Worm (Caenorhabditis elegans): Measurements from ENCODE around the gene C13G5.2.

The C13G5.2 gene

ce11 chrIII:8578381-8578780 is 39.9 kb downstream of the C13G5.2 start:
- TF ChIP-seq zip-11 (GFP tag; IDR thresholded peaks at IDR 0.05) (no peak), F10B5.3 (tag; optimal IDR thresholded peaks at IDR 0.05) (no peak), lir-3 (tag; optimal IDR thresholded peaks at IDR 0.05) (no peak), unc-62 (GFP tag; optimal IDR thresholded peaks at IDR 0.05 in 1 of 2) (peak in 1 of 2 experiments; percentile 83), unc-62 (tag; optimal IDR thresholded peaks at IDR 0.05) (no peak), aha-1 (tag) (peak; percentile 5)

ce11 chrIII:8577534-8577933 is 40.7 kb downstream of the C13G5.2 start:
- TF ChIP-seq ces-1 (GFP tag; optimal IDR thresholded peaks at IDR 0.05): no peak
- no peak for TF ChIP-seq fos-1 (tag; optimal IDR thresholded peaks at IDR 0.05)
- TF ChIP-seq aha-1 (tag): no peak
- TF ChIP-seq zip-2 (tag; optimal IDR thresholded peaks at IDR 0.05): no peak
- TF ChIP-seq zip-11 (GFP tag; IDR thresholded peaks at IDR 0.05): no peak
- no peak for TF ChIP-seq dmd-8 (GFP tag; IDR thresholded peaks at IDR 0.05)
- TF ChIP-seq ceh-28 (tag; optimal IDR thresholded peaks at IDR 0.05): no peak

- peak; percentile 67 for TF ChIP-seq aha-1 (tag)
- TF ChIP-seq zip-11 (GFP tag; IDR thresholded peaks at IDR 0.05): no peak
- TF ChIP-seq ZK337.2 (GFP tag; IDR thresholded peaks at IDR 0.05): no peak
- TF ChIP-seq madf-5 (GFP tag; IDR thresholded peaks at IDR 0.05): no peak
- no peak for TF ChIP-seq Y5F2A.4 (GFP tag; optimal IDR thresholded peaks at IDR 0.05)
- peak; percentile 15 for TF ChIP-seq nhr-28 (tag; optimal IDR thresholded peaks at IDR 0.05)
- no peak for TF ChIP-seq nhr-48 (tag; optimal IDR thresholded peaks at IDR 0.05)
- no peak for TF ChIP-seq pha-4 (GFP tag; IDR thresholded peaks at IDR 0.05)
- TF ChIP-seq pha-4 (tag; optimal IDR thresholded peaks at IDR 0.05): no peak
- TF ChIP-seq F37D6.2 (tag; optimal IDR thresholded peaks at IDR 0.05): no peak
- no peak for TF ChIP-seq nhr-41 (GFP tag; IDR thresholded peaks at IDR 0.05)
- TF ChIP-seq zfp-2 (tag; optimal IDR thresholded peaks at IDR 0.05): no peak
- no peak for TF ChIP-seq ZK546.5 (tag; optimal IDR thresholded peaks at IDR 0.05)
- TF ChIP-seq nhr-25 (tag; optimal IDR thresholded peaks at IDR 0.05; ENCODE audit: borderline replicate concordance, insufficient read depth): no peak
- TF ChIP-seq zfp-3 (GFP tag; conservative IDR thresholded peaks at IDR 0.05): no peak
- no peak for TF ChIP-seq nhr-11 (tag; optimal IDR thresholded peaks at IDR 0.05)
- peak in 1 of 2 experiments; percentile 72 for TF ChIP-seq unc-62 (GFP tag; optimal IDR thresholded peaks at IDR 0.05 in 1 of 2)
- no peak for TF ChIP-seq unc-62 (tag; optimal IDR thresholded peaks at IDR 0.05)
- TF ChIP-seq lir-3 (tag; optimal IDR thresholded peaks at IDR 0.05): no peak
- no peak for TF ChIP-seq ctbp-1 (GFP tag; IDR thresholded peaks at IDR 0.05)
- TF ChIP-seq ztf-7 (tag; optimal IDR thresholded peaks at IDR 0.05): no peak
- TF ChIP-seq lin-29 (GFP tag; IDR thresholded peaks at IDR 0.05): no peak
- TF ChIP-seq snpc-4 (tag; optimal IDR thresholded peaks at IDR 0.05): no peak
These were observed 42.7 kb downstream of the C13G5.2 start for ce11 chrIII:8575359-8576101.

DNA sequence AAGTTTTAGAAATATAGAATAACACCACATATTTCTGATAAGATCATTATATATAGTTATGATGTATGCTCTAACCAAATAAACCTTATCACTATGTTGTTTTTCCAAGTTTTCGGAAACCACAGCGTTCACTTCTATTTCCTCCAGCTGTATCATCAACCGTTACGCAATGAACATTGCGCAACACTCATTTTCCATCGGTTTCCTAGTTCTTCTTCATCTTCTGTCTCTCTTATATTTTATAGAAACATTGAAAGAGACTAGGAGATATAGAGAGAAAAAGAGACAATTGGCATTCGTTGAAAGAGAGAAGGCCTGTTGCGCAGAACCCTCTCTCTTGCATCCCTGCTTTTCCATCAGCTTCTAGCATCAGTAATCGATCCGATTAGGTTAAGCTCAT is 44.0 kb downstream of the C13G5.2 start:
- TF ChIP-seq nhr-28 (tag; optimal IDR thresholded peaks at IDR 0.05) (peak; percentile 18), lin-15B (tag; optimal IDR thresholded peaks at IDR 0.05) (no peak), aha-1 (tag) (peak; percentile 84)

ce11 chrIII:8573869-8574268 is 44.4 kb downstream of the C13G5.2 start:
- TF ChIP-seq ama-1 (optimal IDR thresholded peaks at IDR 0.05) (no peak), Y105C5A.15 (GFP tag; IDR thresholded peaks at IDR 0.05) (no peak), mxl-2 (GFP tag; conservative IDR thresholded peaks at IDR 0.05) (no peak), F37D6.2 (tag; optimal IDR thresholded peaks at IDR 0.05) (no peak), nhr-111 (GFP tag; optimal IDR thresholded peaks at IDR 0.05) (no peak), F44E2.7 (GFP tag; IDR thresholded peaks at IDR 0.05) (no peak), zfp-3 (GFP tag; conservative IDR thresholded peaks at IDR 0.05) (no peak), gei-8 (GFP tag; optimal IDR thresholded peaks at IDR 0.05) (no peak), tag-97 (GFP tag; IDR thresholded peaks at IDR 0.05) (no peak), hlh-30 (tag; optimal IDR thresholded peaks at IDR 0.05; ENCODE audit: insufficient read depth) (no peak), madf-5 (GFP tag; IDR thresholded peaks at IDR 0.05) (no peak), spr-3 (GFP tag; optimal IDR thresholded peaks at IDR 0.05) (no peak), hlh-11 (tag; optimal IDR thresholded peaks at IDR 0.05) (no peak), nhr-76 (tag; optimal IDR thresholded peaks at IDR 0.05) (no peak), ceh-20 (GFP tag; IDR thresholded peaks at IDR 0.05) (no peak), unc-62 (GFP tag; optimal IDR thresholded peaks at IDR 0.05 in 1 of 2) (no peak), unc-62 (tag; optimal IDR thresholded peaks at IDR 0.05) (no peak), attf-4 (tag; optimal IDR thresholded peaks at IDR 0.05) (no peak), egl-27 (tag; optimal IDR thresholded peaks at IDR 0.05) (no peak), sdz-12 (GFP tag; optimal IDR thresholded peaks at IDR 0.05) (no peak)
